Worm (Caenorhabditis elegans) whole organism, L1 larva: Measurements from ENCODE around the gene akt-2.

Source experiments
- C04F5.9 ChIP-seq: sonication (generic microtip); optimal IDR thresholded peaks from 2 replicates; lab custom pipeline; 2016; ENCODE audit warnings: missing genetic modification characterization, missing compliant biosample characterization
- alr-1 ChIP-seq: fragments of 200-800 bp; sonication (Bioruptor generic); optimal IDR thresholded peaks from 2 replicates; lab custom pipeline; 2018; ENCODE audit warnings: borderline replicate concordance, mild to moderate bottlenecking, missing genetic modification characterization, missing compliant biosample characterization
- aly-2 ChIP-seq: fragments of 150-350 bp; optimal IDR thresholded peaks from 2 replicates; lab custom pipeline; 2014; ENCODE audit warnings: missing biosample characterization, missing genetic modification characterization
- ama-1 ChIP-seq: fragments of 150-350 bp; optimal IDR thresholded peaks from 2 replicates; lab custom pipeline; 2014
- blmp-1 ChIP-seq: fragments of 150-350 bp; optimal IDR thresholded peaks from 2 replicates; lab custom pipeline; 2014; ENCODE audit warnings: missing biosample characterization, missing genetic modification characterization
- ceh-63 ChIP-seq: fragments of 200-800 bp; sonication (Bioruptor generic); optimal IDR thresholded peaks from 2 replicates; lab custom pipeline; 2018; ENCODE audit warnings: mild to moderate bottlenecking, missing genetic modification characterization, missing compliant biosample characterization
- ceh-8 ChIP-seq: fragments of 200-800 bp; sonication (Bioruptor generic); optimal IDR thresholded peaks from 2 replicates; lab custom pipeline; 2018; ENCODE audit warnings: mild to moderate bottlenecking, missing genetic modification characterization, moderate library complexity, missing compliant biosample characterization
- ceh-82 ChIP-seq, 3 experiments: fragments of 150-350 bp in 1 of 3; sonication (generic microtip) in 2 of 3; optimal IDR thresholded peaks; 2 replicates each; lab custom pipeline; 2014 to 2017; ENCODE audit warnings: missing biosample characterization in 3 of 3, missing genetic modification characterization in 3 of 3
- dpl-1 ChIP-seq, 3 experiments: fragments of 150-350 bp in 2 of 3; sonication (generic microtip) in 1 of 3; optimal IDR thresholded peaks; 2 replicates each; lab custom pipeline; 2014 to 2017; ENCODE audit warnings: missing biosample characterization in 3 of 3, missing genetic modification characterization in 3 of 3, missing genetic modification reagents in 3 of 3
- dsc-1 ChIP-seq: sonication (generic microtip); optimal IDR thresholded peaks from 2 replicates; lab custom pipeline; 2016; ENCODE audit warnings: mild to moderate bottlenecking, missing genetic modification characterization, missing compliant biosample characterization
- efl-3 ChIP-seq: fragments of 200-800 bp; sonication (Bioruptor generic); optimal IDR thresholded peaks from 2 replicates; lab custom pipeline; 2018; ENCODE audit warnings: mild to moderate bottlenecking, missing genetic modification characterization, missing compliant biosample characterization
- egl-27 ChIP-seq, 2 experiments: fragments of 150-350 bp in 1 of 2; sonication (generic microtip); optimal IDR thresholded peaks; 3 replicates each; lab custom pipeline; 2017 to 2018; ENCODE audit warnings: missing biosample characterization in 2 of 2, missing genetic modification characterization in 2 of 2, missing genetic modification reagents in 2 of 2
- elt-2 ChIP-seq: sonication (generic microtip); optimal IDR thresholded peaks from 2 replicates; lab custom pipeline; 2016; ENCODE audit warnings: missing genetic modification characterization, mild to moderate bottlenecking, inconsistent platforms, missing compliant biosample characterization, missing genetic modification reagents
- fkh-4 ChIP-seq: sonication (generic microtip); optimal IDR thresholded peaks from 2 replicates; lab custom pipeline; 2016; ENCODE audit warnings: missing compliant biosample characterization, missing genetic modification characterization, borderline replicate concordance
- hpl-2 ChIP-seq: fragments of 150-350 bp; optimal IDR thresholded peaks from 2 replicates; lab custom pipeline; 2014; ENCODE audit warnings: missing biosample characterization, missing genetic modification reagents, missing genetic modification characterization
- irx-1 ChIP-seq: sonication (generic microtip); optimal IDR thresholded peaks from 2 replicates; lab custom pipeline; 2016; ENCODE audit warnings: missing genetic modification characterization, missing compliant biosample characterization
- isw-1 ChIP-seq: fragments of 200-800 bp; sonication (Bioruptor generic); IDR thresholded peaks from 2 replicates; pipeline ENCODE4 v1.3.6; 2022; ENCODE audit warnings: missing genetic modification characterization, missing compliant biosample characterization
- lin-13 ChIP-seq: fragments of 150-350 bp; optimal IDR thresholded peaks from 2 replicates; lab custom pipeline; 2014; ENCODE audit warnings: missing biosample characterization, missing genetic modification reagents, missing genetic modification characterization
- lin-35 ChIP-seq, 2 experiments: fragments of 150-350 bp; optimal IDR thresholded peaks; 2 replicates each; lab custom pipeline; 2014; ENCODE audit warnings: missing biosample characterization in 2 of 2, missing genetic modification characterization in 2 of 2, missing genetic modification reagents in 2 of 2
- lin-39 ChIP-seq: fragments of 150-350 bp; optimal IDR thresholded peaks from 2 replicates; lab custom pipeline; 2014; ENCODE audit warnings: missing biosample characterization, missing genetic modification reagents, missing genetic modification characterization
- mab-9 ChIP-seq: fragments of 200-800 bp; sonication (Bioruptor generic); IDR thresholded peaks from 2 replicates; pipeline ENCODE4 v1.3.6; 2022; ENCODE audit warnings: missing genetic modification reagents, missing genetic modification characterization, missing compliant biosample characterization
- mdl-1 ChIP-seq, 2 experiments: fragments of 150-350 bp; optimal IDR thresholded peaks; 2 replicates each; lab custom pipeline; 2014 to 2017; ENCODE audit warnings: missing biosample characterization in 2 of 2, missing genetic modification characterization in 2 of 2, inconsistent platforms in 1 of 2
- nhr-19 ChIP-seq: fragments of 200-800 bp; sonication (Bioruptor generic); conservative IDR thresholded peaks from 2 replicates; pipeline ENCODE4 v1.3.6; 2022; ENCODE audit warnings: missing genetic modification characterization, missing compliant biosample characterization
- nhr-237 ChIP-seq: fragments of 150-350 bp; optimal IDR thresholded peaks from 2 replicates; lab custom pipeline; 2014; ENCODE audit warnings: missing biosample characterization, missing genetic modification characterization
- nhr-28 ChIP-seq: fragments of 150-350 bp; optimal IDR thresholded peaks from 2 replicates; lab custom pipeline; 2014; ENCODE audit warnings: missing biosample characterization, missing genetic modification characterization
- nhr-47 ChIP-seq: sonication (generic microtip); optimal IDR thresholded peaks from 2 replicates; lab custom pipeline; 2016; ENCODE audit warnings: mild to moderate bottlenecking, missing genetic modification characterization, moderate library complexity, missing compliant biosample characterization
- nhr-71 ChIP-seq: sonication (generic microtip); optimal IDR thresholded peaks from 2 replicates; lab custom pipeline; 2016; ENCODE audit warnings: mild to moderate bottlenecking, missing genetic modification characterization, moderate library complexity, missing compliant biosample characterization
- nhr-85 ChIP-seq: sonication (generic microtip); peaks from one replicate; lab custom pipeline; 2016; ENCODE audit warnings: missing genetic modification characterization, inconsistent platforms, missing compliant biosample characterization
- nhr-90 ChIP-seq: sonication (generic microtip); optimal IDR thresholded peaks from 2 replicates; lab custom pipeline; 2016; ENCODE audit warnings: mild to moderate bottlenecking, missing genetic modification characterization, missing compliant biosample characterization; ENCODE audit not compliant: poor library complexity
- pax-3 ChIP-seq: fragments of 200-800 bp; sonication (Bioruptor generic); optimal IDR thresholded peaks from 2 replicates; lab custom pipeline; 2018; ENCODE audit warnings: mild to moderate bottlenecking, missing genetic modification characterization, moderate library complexity, missing compliant biosample characterization
- pqm-1 ChIP-seq: sonication (generic microtip); optimal IDR thresholded peaks from 3 replicates; lab custom pipeline; 2017; ENCODE audit warnings: missing biosample characterization, missing genetic modification characterization
- rnt-1 ChIP-seq: sonication (generic microtip); optimal IDR thresholded peaks from 2 replicates; lab custom pipeline; 2016; ENCODE audit warnings: mild to moderate bottlenecking, missing genetic modification characterization, moderate library complexity, missing compliant biosample characterization
- skn-1 ChIP-seq: fragments of 150-350 bp; optimal IDR thresholded peaks from 2 replicates; lab custom pipeline; 2014; ENCODE audit warnings: missing biosample characterization, missing genetic modification characterization
- snpc-4 ChIP-seq: fragments of 150-350 bp; optimal IDR thresholded peaks from 2 replicates; lab custom pipeline; 2014; ENCODE audit warnings: missing biosample characterization, missing genetic modification characterization
- snu-23 ChIP-seq: sonication (generic microtip); optimal IDR thresholded peaks from 2 replicates; lab custom pipeline; 2016; ENCODE audit warnings: missing genetic modification characterization, missing compliant biosample characterization
- sox-4 ChIP-seq: sonication (generic microtip); optimal IDR thresholded peaks from 2 replicates; lab custom pipeline; 2016; ENCODE audit warnings: missing genetic modification characterization, missing compliant biosample characterization
- sup-37 ChIP-seq: fragments of 200-800 bp; sonication (Bioruptor generic); optimal IDR thresholded peaks from 2 replicates; lab custom pipeline; 2018; ENCODE audit warnings: mild to moderate bottlenecking, missing genetic modification characterization, missing compliant biosample characterization
- swsn-7 ChIP-seq: sonication (generic microtip); optimal IDR thresholded peaks from 2 replicates; lab custom pipeline; 2016; ENCODE audit warnings: missing genetic modification characterization, missing compliant biosample characterization
- unc-130 ChIP-seq: fragments of 150-350 bp; optimal IDR thresholded peaks from 2 replicates; lab custom pipeline; 2017; ENCODE audit warnings: missing biosample characterization, missing genetic modification characterization, inconsistent platforms
- unc-30 ChIP-seq: sonication (generic microtip); optimal IDR thresholded peaks from 2 replicates; lab custom pipeline; 2017; ENCODE audit warnings: missing biosample characterization, missing genetic modification characterization
- unc-62 ChIP-seq: fragments of 150-350 bp; optimal IDR thresholded peaks from 2 replicates; lab custom pipeline; 2014; ENCODE audit warnings: missing biosample characterization, missing genetic modification reagents, missing genetic modification characterization
- vab-15 ChIP-seq: sonication (generic microtip); optimal IDR thresholded peaks from 2 replicates; lab custom pipeline; 2017; ENCODE audit warnings: missing genotype, mild to moderate bottlenecking, missing genetic modification characterization, missing compliant biosample characterization
- ztf-11 ChIP-seq, 2 experiments: sonication (generic microtip); optimal IDR thresholded peaks; 2 replicates each; lab custom pipeline; 2016 to 2017; ENCODE audit warnings: missing genetic modification characterization in 2 of 2, missing biosample characterization in 1 of 2, missing compliant biosample characterization in 1 of 2

Gene akt-2

DNA sequence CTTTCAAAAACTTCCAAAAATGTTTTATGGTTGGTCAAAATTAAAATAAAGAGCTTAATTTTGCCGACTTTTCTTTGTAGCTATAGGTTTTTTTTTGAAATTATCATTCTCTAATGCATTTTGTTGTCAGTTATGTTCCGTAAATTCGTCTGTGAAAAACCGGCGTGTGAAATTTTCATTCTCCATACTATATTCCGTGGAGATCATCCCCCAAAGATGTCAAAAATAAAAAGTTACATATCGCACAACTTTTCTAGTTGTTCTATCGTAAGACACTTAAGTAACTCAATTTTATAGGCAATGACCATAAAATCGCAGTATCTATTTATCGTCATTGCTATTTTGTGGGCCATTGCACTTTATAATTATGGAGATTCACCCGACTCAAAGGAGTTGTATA lies 31.2 kb downstream of the akt-2 start, which contains the start of gene C37E2.10:
C37E2.10 (plus strand) TSS at position 301 of the 400 bp plus-strand sequence.
- TF ChIP-seq isw-1, result no peak
- TF ChIP-seq lin-35 (GFP tag; optimal IDR thresholded peaks at IDR 0.05; lab: Kevin White, UChicago), result no peak
- TF ChIP-seq nhr-47 (tag; lab: Kevin White, UChicago), result no peak
- TF ChIP-seq rnt-1 (tag; lab: Kevin White, UChicago), result no peak
- no peak for TF ChIP-seq elt-2 (tag; lab: Kevin White, UChicago)

- no peak for TF ChIP-seq alr-1
- no peak for TF ChIP-seq pqm-1 (tag; lab: Kevin White, UChicago)
- TF ChIP-seq lin-35 (GFP tag; optimal IDR thresholded peaks at IDR 0.05; lab: Kevin White, UChicago), result no peak
- TF ChIP-seq snpc-4 (tag; lab: Kevin White, UChicago), result no peak
- no peak for TF ChIP-seq skn-1 (tag; lab: Kevin White, UChicago)
- no peak for TF ChIP-seq C04F5.9 (tag; lab: Kevin White, UChicago)
- TF ChIP-seq ceh-8 (GFP tag; lab: Kevin White, UChicago), result no peak
- TF ChIP-seq nhr-237 (tag; lab: Kevin White, UChicago), result no peak
- TF ChIP-seq dsc-1 (tag; lab: Kevin White, UChicago), result no peak
- TF ChIP-seq irx-1 (tag; lab: Kevin White, UChicago), result no peak
- TF ChIP-seq, all 84 proteins: peak for 0
Measured at ce11 chrX:14179488-14179887, 32.0 kb downstream of the akt-2 start.

ce11 chrX:14180151-14180550 lies 32.7 kb downstream of the akt-2 start, which contains the start of gene C37E2.3:
TSS of gene C37E2.3 (plus strand) at chrX:14180451.
- no peak for TF ChIP-seq unc-30 (tag; lab: Kevin White, UChicago)
- no peak for TF ChIP-seq ceh-82 (tag; optimal IDR thresholded peaks at IDR 0.05; lab: Kevin White, UChicago)
- no peak for TF ChIP-seq vab-15 (tag; lab: Kevin White, UChicago)
- TF ChIP-seq snu-23 (GFP tag; lab: Kevin White, UChicago), result no peak
- no peak for TF ChIP-seq mdl-1 (tag; optimal IDR thresholded peaks at IDR 0.05; lab: Kevin White, UChicago)
- no peak for TF ChIP-seq ztf-11 (tag; optimal IDR thresholded peaks at IDR 0.05; lab: Kevin White, UChicago)
- no peak for TF ChIP-seq nhr-90 (tag; lab: Kevin White, UChicago)
- TF ChIP-seq lin-39 (tag; lab: Kevin White, UChicago), result no peak
- no peak for TF ChIP-seq lin-13 (GFP tag; lab: Kevin White, UChicago)
- no peak for TF ChIP-seq lin-35 (GFP tag; optimal IDR thresholded peaks at IDR 0.05; lab: Kevin White, UChicago)
- TF ChIP-seq skn-1 (tag; lab: Kevin White, UChicago), result no peak
- TF ChIP-seq dpl-1 (GFP tag; optimal IDR thresholded peaks at IDR 0.05; lab: Kevin White, UChicago), result no peak

DNA sequence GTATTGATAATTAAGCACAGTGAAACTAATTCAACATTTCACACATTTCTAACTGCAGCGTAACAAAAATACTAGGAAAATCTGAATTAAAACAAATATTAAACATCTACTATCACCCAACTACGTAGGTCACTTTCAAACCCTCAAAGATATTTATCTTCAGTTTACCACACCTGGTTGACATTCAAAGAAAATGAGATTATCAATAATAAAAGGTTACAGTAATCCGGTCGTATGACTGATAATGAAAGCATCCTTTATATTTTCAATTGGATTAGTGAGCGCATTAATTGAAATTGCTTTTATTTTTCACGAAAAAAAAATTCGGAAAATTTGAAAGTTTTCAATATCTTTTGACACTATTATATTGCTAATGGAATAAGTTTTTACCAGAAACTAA lies 35.0 kb downstream of the akt-2 start:
- TF ChIP-seq dsc-1 (tag; lab: Kevin White, UChicago) (peak; percentile 88), pax-3 (peak; percentile 55), sox-4 (tag; lab: Kevin White, UChicago) (peak; percentile 36), efl-3 (GFP tag; lab: Kevin White, UChicago) (no peak)

DNA sequence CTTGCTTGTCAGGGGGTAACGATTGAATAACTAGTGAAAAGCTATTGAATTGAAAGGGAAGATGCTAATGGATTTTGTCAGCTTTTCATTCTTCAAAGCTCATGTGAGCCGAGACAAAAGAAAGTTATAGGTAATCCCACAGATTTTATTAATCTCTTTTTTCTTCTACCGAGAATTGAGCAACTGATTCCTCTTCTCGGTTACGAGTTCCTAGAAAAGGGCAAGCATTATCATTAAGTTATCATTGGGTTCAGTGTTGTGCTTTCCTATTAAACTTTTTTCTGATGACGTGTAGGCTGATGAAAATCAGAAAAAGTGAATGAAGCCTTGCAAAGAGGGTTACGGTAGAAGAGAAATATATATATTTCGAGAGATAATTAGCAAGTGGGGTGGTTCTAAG lies 38.1 kb downstream of the akt-2 start:
- TF ChIP-seq nhr-85 (tag; lab: Kevin White, UChicago) (no peak), efl-3 (GFP tag; lab: Kevin White, UChicago) (no peak), alr-1 (no peak), dsc-1 (tag; lab: Kevin White, UChicago) (peak; percentile 99), ceh-63 (GFP tag; lab: Kevin White, UChicago) (no peak), nhr-71 (tag; lab: Kevin White, UChicago) (peak; percentile 39), pax-3 (peak; percentile 84), swsn-7 (tag; lab: Kevin White, UChicago) (no peak), mab-9 (no peak), fkh-4 (tag; lab: Kevin White, UChicago) (peak; percentile 42), lin-39 (tag; lab: Kevin White, UChicago) (no peak), sup-37 (GFP tag; lab: Kevin White, UChicago) (no peak), unc-130 (tag; lab: Kevin White, UChicago) (no peak), egl-27 (tag; optimal IDR thresholded peaks at IDR 0.05; lab: Kevin White, UChicago) (no peak), ama-1 (lab: Kevin White, UChicago) (no peak), nhr-47 (tag; lab: Kevin White, UChicago) (peak; percentile 38), nhr-28 (tag; lab: Kevin White, UChicago) (no peak), nhr-19 (GFP tag; lab: Robert Waterston, UW) (no peak), mdl-1 (tag; optimal IDR thresholded peaks at IDR 0.05; lab: Kevin White, UChicago) (no peak), aly-2 (tag; lab: Kevin White, UChicago) (no peak), unc-62 (no peak), blmp-1 (tag; lab: Kevin White, UChicago) (no peak), ceh-82 (tag; optimal IDR thresholded peaks at IDR 0.05; lab: Kevin White, UChicago) (no peak), hpl-2 (GFP tag; lab: Kevin White, UChicago) (no peak), sox-4 (tag; lab: Kevin White, UChicago) (peak; percentile 73), lin-13 (GFP tag; lab: Kevin White, UChicago) (no peak)
